Worm (Caenorhabditis elegans) whole organism, L3 larva: ENCODE measurements around the gene M01H9.10.
A peak's percentile ranks its signal among the peaks of the same experiment; 100 is the strongest.

Experiments
- R02D3.7 ChIP-seq: fragments of 150-350 bp; optimal IDR thresholded peaks from 2 replicates; lab custom pipeline; 2014; ENCODE audit warnings: missing biosample characterization, missing genetic modification characterization
- ZK546.5 ChIP-seq: sonication (generic microtip); optimal IDR thresholded peaks from 2 replicates; lab custom pipeline; 2017; ENCODE audit warnings: missing biosample characterization, missing genetic modification characterization
- aly-2 ChIP-seq: fragments of 150-350 bp; optimal IDR thresholded peaks from 2 replicates; lab custom pipeline; 2014; ENCODE audit warnings: missing biosample characterization, missing genetic modification characterization
- ama-1 ChIP-seq: fragments of 150-350 bp; optimal IDR thresholded peaks from 2 replicates; lab custom pipeline; 2018
- ceh-16 ChIP-seq: sonication (generic microtip); optimal IDR thresholded peaks from 2 replicates; lab custom pipeline; 2017; ENCODE audit warnings: missing biosample characterization, missing genetic modification characterization
- ceh-28 ChIP-seq: fragments of 150-350 bp; optimal IDR thresholded peaks from 2 replicates; lab custom pipeline; 2014; ENCODE audit warnings: missing biosample characterization, missing genetic modification reagents, missing genetic modification characterization
- ceh-82 ChIP-seq: fragments of 150-350 bp; optimal IDR thresholded peaks from 2 replicates; lab custom pipeline; 2014; ENCODE audit warnings: missing biosample characterization, missing genetic modification characterization
- ceh-9 ChIP-seq: sonication (generic microtip); optimal IDR thresholded peaks from 2 replicates; lab custom pipeline; 2018; ENCODE audit warnings: missing biosample characterization, missing genetic modification characterization
- daf-12 ChIP-seq: fragments of 150-350 bp; optimal IDR thresholded peaks from 2 replicates; lab custom pipeline; 2014; ENCODE audit warnings: missing biosample characterization, missing genetic modification reagents, missing genetic modification characterization
- egl-27 ChIP-seq: sonication (generic microtip); optimal IDR thresholded peaks from 4 replicates; lab custom pipeline; 2017; ENCODE audit warnings: missing biosample characterization, missing genetic modification reagents, missing genetic modification characterization
- elt-1 ChIP-seq: fragments of 150-350 bp; optimal IDR thresholded peaks from 2 replicates; lab custom pipeline; 2014; ENCODE audit warnings: missing biosample characterization, missing genetic modification characterization
- elt-2 ChIP-seq: sonication (generic microtip); optimal IDR thresholded peaks from 2 replicates; lab custom pipeline; 2016; ENCODE audit warnings: missing genetic modification reagents, mild to moderate bottlenecking, missing genetic modification characterization, missing compliant biosample characterization
- elt-3 ChIP-seq, 3 experiments: fragments of 150-350 bp in 1 of 3; sonication (generic microtip) in 2 of 3; optimal IDR thresholded peaks; 2 replicates in 2 of 3; 4 replicates in 1 of 3; lab custom pipeline; 2014 to 2017; ENCODE audit warnings: missing biosample characterization in 3 of 3, missing genetic modification characterization in 3 of 3
- eor-1 ChIP-seq, 2 experiments: fragments of 150-350 bp; optimal IDR thresholded peaks; 2 replicates each; lab custom pipeline; 2014 to 2018; ENCODE audit warnings: missing biosample characterization in 2 of 2, missing genetic modification characterization in 2 of 2
- jun-1 ChIP-seq: fragments of 150-350 bp; optimal IDR thresholded peaks from 2 replicates; lab custom pipeline; 2014; ENCODE audit warnings: missing biosample characterization, missing genetic modification reagents, missing genetic modification characterization
- lin-15B ChIP-seq: fragments of 150-350 bp; optimal IDR thresholded peaks from 2 replicates; lab custom pipeline; 2014; ENCODE audit warnings: missing biosample characterization, missing genetic modification characterization
- lin-39 ChIP-seq: fragments of 150-350 bp; optimal IDR thresholded peaks from 2 replicates; lab custom pipeline; 2018; ENCODE audit warnings: missing biosample characterization, missing genetic modification reagents, missing genetic modification characterization
- lsy-12 ChIP-seq: sonication (generic microtip); optimal IDR thresholded peaks from 2 replicates; lab custom pipeline; 2016; ENCODE audit warnings: mild to moderate bottlenecking, missing genetic modification characterization, missing compliant biosample characterization
- mdl-1 ChIP-seq: fragments of 150-350 bp; optimal IDR thresholded peaks from 2 replicates; lab custom pipeline; 2014; ENCODE audit warnings: missing biosample characterization, missing genetic modification characterization
- mml-1 ChIP-seq: fragments of 150-350 bp; sonication (generic microtip); optimal IDR thresholded peaks from 3 replicates; lab custom pipeline; 2014; ENCODE audit warnings: missing biosample characterization, missing genetic modification characterization
- nfya-1 ChIP-seq: sonication (generic microtip); optimal IDR thresholded peaks from 2 replicates; lab custom pipeline; 2017; ENCODE audit warnings: missing genetic modification characterization, mild to moderate bottlenecking, missing compliant biosample characterization, antibody characterized with exemption, moderate library complexity; ENCODE audit not compliant: insufficient read depth
- nhr-11 ChIP-seq: fragments of 150-350 bp; optimal IDR thresholded peaks from 2 replicates; lab custom pipeline; 2014; ENCODE audit warnings: missing biosample characterization, missing genetic modification characterization
- nhr-12 ChIP-seq: fragments of 150-350 bp; optimal IDR thresholded peaks from 2 replicates; lab custom pipeline; 2014; ENCODE audit warnings: missing biosample characterization, missing genetic modification characterization
- nhr-23 ChIP-seq: fragments of 150-350 bp; optimal IDR thresholded peaks from 2 replicates; lab custom pipeline; 2014; ENCODE audit warnings: missing biosample characterization, missing genetic modification reagents, missing genetic modification characterization
- nhr-25 ChIP-seq: sonication (generic microtip); optimal IDR thresholded peaks from 2 replicates; lab custom pipeline; 2017; ENCODE audit warnings: missing biosample characterization, missing genetic modification characterization
- nhr-28 ChIP-seq: fragments of 150-350 bp; optimal IDR thresholded peaks from 2 replicates; lab custom pipeline; 2014; ENCODE audit warnings: missing biosample characterization, missing genetic modification characterization
- nhr-43 ChIP-seq: sonication (generic microtip); optimal IDR thresholded peaks from 2 replicates; lab custom pipeline; 2016; ENCODE audit warnings: mild to moderate bottlenecking, missing genetic modification characterization, missing compliant biosample characterization; ENCODE audit not compliant: poor library complexity, severe bottlenecking
- nhr-67 ChIP-seq: fragments of 150-350 bp; optimal IDR thresholded peaks from 2 replicates; lab custom pipeline; 2014; ENCODE audit warnings: missing biosample characterization, missing genetic modification characterization
- nhr-76 ChIP-seq: fragments of 150-350 bp; sonication (generic microtip); optimal IDR thresholded peaks from 5 replicates; lab custom pipeline; 2014; ENCODE audit warnings: missing biosample characterization, missing genetic modification characterization
- nhr-77 ChIP-seq: fragments of 150-350 bp; optimal IDR thresholded peaks from 2 replicates; lab custom pipeline; 2014; ENCODE audit warnings: missing biosample characterization, missing genetic modification characterization
- pha-4 ChIP-seq: fragments of 150-350 bp; optimal IDR thresholded peaks from 2 replicates; lab custom pipeline; 2014; ENCODE audit warnings: missing biosample characterization, missing genetic modification reagents, missing genetic modification characterization
- pqm-1 ChIP-seq: fragments of 150-350 bp; optimal IDR thresholded peaks from 2 replicates; lab custom pipeline; 2017; ENCODE audit warnings: missing biosample characterization, missing genetic modification characterization, inconsistent platforms
- sea-2 ChIP-seq: fragments of 150-350 bp; sonication (generic microtip); optimal IDR thresholded peaks from 4 replicates; lab custom pipeline; 2014; ENCODE audit warnings: missing biosample characterization, missing genetic modification reagents, missing genetic modification characterization
- skn-1 ChIP-seq: fragments of 150-350 bp; optimal IDR thresholded peaks from 2 replicates; lab custom pipeline; 2014; ENCODE audit warnings: missing biosample characterization, missing genetic modification characterization
- snpc-4 ChIP-seq: fragments of 150-350 bp; optimal IDR thresholded peaks from 2 replicates; lab custom pipeline; 2014; ENCODE audit warnings: missing biosample characterization, missing genetic modification characterization
- tbx-2 ChIP-seq: sonication (generic microtip); optimal IDR thresholded peaks from 2 replicates; lab custom pipeline; 2016; ENCODE audit warnings: mild to moderate bottlenecking, missing genetic modification characterization, missing compliant biosample characterization
- unc-39 ChIP-seq: sonication (generic microtip); optimal IDR thresholded peaks from 4 replicates; lab custom pipeline; 2017; ENCODE audit warnings: missing biosample characterization, missing genetic modification characterization
- unc-62 ChIP-seq: fragments of 150-350 bp; sonication (generic microtip); optimal IDR thresholded peaks from 4 replicates; lab custom pipeline; 2014; ENCODE audit warnings: missing biosample characterization, missing genetic modification reagents, missing genetic modification characterization
- zag-1 ChIP-seq: fragments of 150-350 bp; optimal IDR thresholded peaks from 2 replicates; lab custom pipeline; 2014; ENCODE audit warnings: missing biosample characterization, missing genetic modification characterization
- ztf-11 ChIP-seq: fragments of 150-350 bp; optimal IDR thresholded peaks from 2 replicates; lab custom pipeline; 2014; ENCODE audit warnings: missing biosample characterization, missing genetic modification characterization
- ztf-4 ChIP-seq: fragments of 150-350 bp; optimal IDR thresholded peaks from 2 replicates; lab custom pipeline; 2014; ENCODE audit warnings: missing biosample characterization, missing genetic modification characterization

The M01H9.10 gene

DNA sequence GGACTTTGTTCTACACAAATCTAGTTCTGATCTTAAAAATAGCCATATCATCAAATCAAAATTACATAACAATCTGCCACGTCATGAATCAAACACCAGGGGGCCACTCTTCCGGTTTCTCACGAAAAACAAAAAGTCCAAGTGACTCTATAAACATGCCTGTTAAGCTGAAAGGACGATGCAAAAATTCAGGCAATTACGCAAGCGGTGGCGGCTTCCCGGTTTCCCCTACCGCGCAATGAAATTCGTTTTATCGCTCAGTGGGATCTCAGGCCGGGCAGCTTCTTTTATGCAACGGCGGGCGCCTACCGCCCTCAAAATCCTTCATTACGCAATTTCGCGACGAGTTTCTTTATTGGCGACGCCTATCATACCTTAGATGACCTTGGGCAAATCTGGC, 39.8 kb upstream of the M01H9.10 start:
- no peak for TF ChIP-seq snpc-4 (tag; lab: Kevin White, UChicago)
- TF ChIP-seq ama-1 (lab: Kevin White, UChicago), result peak; percentile 32
- TF ChIP-seq nhr-25 (tag; lab: Kevin White, UChicago), result peak; percentile 68

DNA sequence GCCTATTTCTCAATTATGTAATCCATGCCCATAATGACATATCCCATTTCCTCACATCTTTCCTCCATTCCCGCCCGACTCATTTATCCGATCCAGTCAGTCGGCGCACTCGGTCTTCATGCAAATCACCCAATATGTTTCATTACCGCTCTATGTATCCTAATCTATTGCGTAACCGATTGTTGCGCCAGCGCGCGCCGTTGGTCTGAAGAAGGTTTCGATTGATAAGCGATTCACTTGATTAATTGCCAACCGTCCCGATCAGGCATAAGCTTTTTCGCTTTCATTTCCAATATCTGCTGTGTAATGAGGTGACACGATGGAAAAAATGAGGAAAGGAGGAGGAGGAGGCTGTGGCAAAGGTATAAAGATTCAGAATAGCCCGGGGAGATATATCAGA, 38.2 kb upstream of the M01H9.10 start:
- TF ChIP-seq lsy-12 (tag; lab: Kevin White, UChicago) (no peak), unc-39 (tag; lab: Kevin White, UChicago) (no peak), mml-1 (tag; lab: Kevin White, UChicago) (no peak), ceh-16 (no peak), nhr-43 (tag; lab: Kevin White, UChicago) (peak; percentile 37), ztf-11 (tag; lab: Kevin White, UChicago) (no peak), nhr-25 (tag; lab: Kevin White, UChicago) (peak; percentile 39), elt-3 (tag; optimal IDR thresholded peaks at IDR 0.05; lab: Kevin White, UChicago) (peak in 1 of 3 experiments; percentile 72)

DNA sequence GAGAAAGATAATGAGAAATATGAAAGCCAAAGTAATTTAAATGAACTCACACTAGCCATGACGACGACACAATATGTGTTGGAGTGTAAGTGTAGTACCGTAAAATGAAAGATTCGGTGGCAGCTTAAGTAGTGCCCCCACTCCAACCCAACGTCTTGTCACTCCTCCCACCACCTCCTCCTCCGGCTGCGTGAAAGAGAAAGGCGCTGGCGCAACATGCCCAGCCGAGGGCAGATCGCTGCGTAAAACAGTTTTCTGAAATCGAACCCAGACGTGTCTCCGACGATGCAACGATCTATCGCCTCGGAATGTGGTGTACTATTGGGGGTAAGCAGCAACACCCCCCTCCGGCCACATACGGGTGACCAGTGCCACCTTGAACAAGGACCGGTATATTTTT, 37.1 kb upstream of the M01H9.10 start, which contains the start of gene ZK180.5:
Gene ZK180.5, minus strand, starts transcription at position 101 of the 400 bp plus-strand sequence.
- TF ChIP-seq nhr-67 (tag; lab: Kevin White, UChicago) (no peak), nhr-43 (tag; lab: Kevin White, UChicago) (peak; percentile 42), nhr-25 (tag; lab: Kevin White, UChicago) (peak; percentile 28)

DNA sequence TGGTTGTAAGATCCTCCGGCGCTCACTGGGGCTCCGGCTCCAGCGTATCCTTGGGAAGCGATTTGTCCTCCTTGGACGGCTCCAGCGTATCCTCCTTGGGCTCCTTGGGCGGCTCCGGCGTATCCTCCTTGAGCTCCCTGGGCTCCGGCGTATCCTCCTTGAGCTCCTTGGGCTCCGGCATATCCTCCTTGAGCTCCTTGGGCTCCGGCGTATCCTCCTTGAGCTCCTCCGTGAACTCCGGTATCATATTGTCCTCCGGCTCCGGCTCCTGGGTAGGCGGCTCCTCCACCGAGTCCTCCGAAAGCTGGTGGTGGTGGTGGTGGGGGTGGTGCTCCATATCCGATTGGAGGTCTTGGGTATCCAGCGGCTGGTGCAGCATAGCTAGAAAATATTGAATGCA, 36.6 kb upstream of the M01H9.10 start:
- TF ChIP-seq elt-1 (no peak), nfya-1 (tag; lab: Kevin White, UChicago) (no peak), nhr-25 (tag; lab: Kevin White, UChicago) (no peak), ceh-9 (tag; lab: Kevin White, UChicago) (no peak), egl-27 (no peak), lsy-12 (tag; lab: Kevin White, UChicago) (no peak), ZK546.5 (tag; lab: Kevin White, UChicago) (no peak), daf-12 (no peak), nhr-11 (tag; lab: Kevin White, UChicago) (no peak), sea-2 (GFP tag; lab: Kevin White, UChicago) (no peak), ama-1 (lab: Kevin White, UChicago) (no peak), unc-62 (GFP tag; lab: Kevin White, UChicago) (no peak), nhr-76 (tag; lab: Kevin White, UChicago) (no peak), unc-39 (tag; lab: Kevin White, UChicago) (no peak), mdl-1 (tag; lab: Kevin White, UChicago) (no peak), elt-2 (no peak), ceh-28 (no peak)

DNA sequence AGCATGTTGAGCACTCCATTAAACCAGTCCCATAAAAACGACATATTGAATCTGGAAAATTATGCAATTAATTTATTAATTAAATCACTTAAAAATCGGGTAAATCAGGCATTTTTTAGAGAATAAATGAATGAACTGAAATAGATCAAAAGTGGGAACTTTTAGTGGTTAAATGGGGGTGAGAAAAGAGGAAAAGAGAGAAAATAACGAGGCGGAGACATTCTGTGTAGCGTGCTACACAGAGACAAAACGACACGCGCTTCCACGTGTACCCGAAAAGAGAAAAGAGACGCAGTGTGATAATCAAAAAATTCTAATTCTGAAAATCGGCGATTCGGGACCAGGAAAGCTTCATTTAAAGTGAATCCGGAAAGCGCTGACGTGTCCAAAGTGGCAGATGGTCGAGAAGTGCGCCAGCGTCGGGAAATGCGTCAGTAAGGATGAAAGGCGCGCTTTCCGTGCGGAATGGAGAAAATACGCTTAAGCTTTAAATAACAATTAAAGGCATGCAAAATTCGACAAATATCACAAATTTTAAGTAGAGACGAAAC, 33.4 kb upstream of the M01H9.10 start, which contains the start of gene sar-1:
Gene sar-1, minus strand, starts transcription at position 51 of the 551 bp plus-strand sequence.
- TF ChIP-seq zag-1 (tag; lab: Kevin White, UChicago) (no peak), ztf-11 (tag; lab: Kevin White, UChicago) (no peak), nhr-76 (tag; lab: Kevin White, UChicago) (no peak), nhr-77 (tag; lab: Kevin White, UChicago) (peak; percentile 16), nfya-1 (tag; lab: Kevin White, UChicago) (peak; percentile 70), ceh-28 (peak; percentile 55), nhr-67 (tag; lab: Kevin White, UChicago) (no peak), mml-1 (tag; lab: Kevin White, UChicago) (no peak), ZK546.5 (tag; lab: Kevin White, UChicago) (no peak), aly-2 (tag; lab: Kevin White, UChicago) (no peak), mdl-1 (tag; lab: Kevin White, UChicago) (peak; percentile 65), nhr-23 (tag; lab: Kevin White, UChicago) (peak; percentile 63), snpc-4 (tag; lab: Kevin White, UChicago) (peak; percentile 66), tbx-2 (tag; lab: Kevin White, UChicago) (peak; percentile 77), nhr-11 (tag; lab: Kevin White, UChicago) (peak; percentile 64), nhr-12 (no peak), jun-1 (tag; lab: Kevin White, UChicago) (peak; percentile 56), ama-1 (lab: Kevin White, UChicago) (no peak), sea-2 (GFP tag; lab: Kevin White, UChicago) (no peak), daf-12 (no peak), lin-39 (tag; lab: Kevin White, UChicago) (peak; percentile 45), unc-39 (tag; lab: Kevin White, UChicago) (no peak), unc-62 (GFP tag; lab: Kevin White, UChicago) (no peak), elt-3 (tag; optimal IDR thresholded peaks at IDR 0.05; lab: Kevin White, UChicago) (no peak), elt-2 (peak; percentile 60), nhr-28 (tag; lab: Kevin White, UChicago) (no peak), eor-1 (tag; optimal IDR thresholded peaks at IDR 0.05; lab: Kevin White, UChicago) (no peak), ceh-9 (tag; lab: Kevin White, UChicago) (no peak), R02D3.7 (tag; lab: Kevin White, UChicago) (peak; percentile 40), lin-15B (tag; lab: Kevin White, UChicago) (peak; percentile 82), pha-4 (peak; percentile 48), ztf-4 (tag; lab: Kevin White, UChicago) (peak; percentile 65), pqm-1 (tag; lab: Kevin White, UChicago) (peak; percentile 57), skn-1 (peak; percentile 49), ceh-16 (no peak), ceh-82 (tag; lab: Kevin White, UChicago) (peak; percentile 62)
